Worm (Caenorhabditis elegans) whole organism, mixed stage, embryonic: ENCODE measurements around the gene gasr-8.

Experiments used
- ces-1 ChIP-seq: fragments of 150-350 bp; optimal IDR thresholded peaks from 2 replicates; lab custom pipeline; 2014; ENCODE audit warnings: missing biosample characterization, missing genetic modification reagents, missing genetic modification characterization
- mab-5 ChIP-seq: fragments of 150-350 bp; optimal IDR thresholded peaks from 2 replicates; lab custom pipeline; 2014; ENCODE audit warnings: missing biosample characterization, missing genetic modification characterization

DNA sequence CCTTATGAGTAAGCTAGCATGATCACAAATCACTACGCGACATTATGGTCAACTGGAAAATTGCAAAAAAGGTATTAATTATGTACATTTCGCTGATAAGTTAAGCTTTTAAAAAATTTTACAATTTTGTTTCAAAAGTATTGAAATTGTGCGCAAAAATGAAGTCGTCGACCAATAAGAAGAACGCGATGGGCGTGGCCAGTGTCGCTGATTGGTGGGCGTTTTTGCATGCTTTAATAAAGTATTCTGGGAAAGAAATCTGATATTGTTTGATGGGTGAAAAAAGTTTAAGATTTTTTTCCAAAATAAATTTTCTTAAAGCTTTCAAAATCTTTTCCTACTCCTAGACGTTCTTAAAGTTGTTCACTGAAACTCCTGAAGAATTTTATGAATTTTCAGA, 10.6 kb upstream of the gasr-8 start:
- TF ChIP-seq mab-5 (tag; lab: Kevin White, UChicago) (no peak), ces-1 (no peak)
